Worm (Caenorhabditis elegans) whole organism, L2 larva: Measurements from ENCODE around the gene mrpl-21.
A peak's percentile ranks its signal among the peaks of the same experiment; 100 is the strongest.

Experiments
- C34F6.9 ChIP-seq: fragments of 150-350 bp; optimal IDR thresholded peaks from 2 replicates; lab custom pipeline; 2014; ENCODE audit warnings: missing biosample characterization, missing genetic modification characterization
- F13H6.1 ChIP-seq: sonication (generic microtip); optimal IDR thresholded peaks from 2 replicates; lab custom pipeline; 2016; ENCODE audit warnings: missing genetic modification characterization, missing compliant biosample characterization
- R02D3.7 ChIP-seq: fragments of 150-350 bp; optimal IDR thresholded peaks from 2 replicates; lab custom pipeline; 2014; ENCODE audit warnings: missing biosample characterization, missing genetic modification characterization
- Y55F3AM.14 ChIP-seq: fragments of 200-800 bp; sonication (Bioruptor generic); optimal IDR thresholded peaks from 2 replicates; lab custom pipeline; 2018; ENCODE audit warnings: mild to moderate bottlenecking, missing genetic modification characterization, missing compliant biosample characterization
- ZK546.5 ChIP-seq: sonication (generic microtip); optimal IDR thresholded peaks from 2 replicates; lab custom pipeline; 2017; ENCODE audit warnings: missing biosample characterization, missing genetic modification characterization
- alr-1 ChIP-seq: fragments of 150-350 bp; optimal IDR thresholded peaks from 2 replicates; lab custom pipeline; 2014; ENCODE audit warnings: missing biosample characterization, missing genetic modification characterization
- aly-2 ChIP-seq: fragments of 150-350 bp; optimal IDR thresholded peaks from 2 replicates; lab custom pipeline; 2014; ENCODE audit warnings: missing biosample characterization, missing genetic modification characterization
- ama-1 ChIP-seq: fragments of 150-350 bp; optimal IDR thresholded peaks from 2 replicates; lab custom pipeline; 2018; ENCODE audit warnings: inconsistent platforms
- blmp-1 ChIP-seq: sonication (generic microtip); optimal IDR thresholded peaks from 2 replicates; lab custom pipeline; 2017; ENCODE audit warnings: missing genetic modification characterization, mild to moderate bottlenecking, missing compliant biosample characterization, antibody characterized with exemption, moderate library complexity; ENCODE audit not compliant: insufficient read depth
- ceh-16 ChIP-seq: fragments of 150-350 bp; optimal IDR thresholded peaks from 2 replicates; lab custom pipeline; 2014; ENCODE audit warnings: missing biosample characterization, missing genetic modification characterization
- ceh-82 ChIP-seq: fragments of 150-350 bp; optimal IDR thresholded peaks from 2 replicates; lab custom pipeline; 2014; ENCODE audit warnings: missing biosample characterization, missing genetic modification characterization
- crh-2 ChIP-seq: sonication (generic microtip); optimal IDR thresholded peaks from 2 replicates; lab custom pipeline; 2017; ENCODE audit warnings: missing biosample characterization, missing genetic modification characterization
- dmd-4 ChIP-seq: sonication (generic microtip); optimal IDR thresholded peaks from 2 replicates; lab custom pipeline; 2017; ENCODE audit warnings: missing biosample characterization, missing genetic modification characterization
- egl-27 ChIP-seq: sonication (generic microtip); optimal IDR thresholded peaks from 3 replicates; lab custom pipeline; 2017; ENCODE audit warnings: missing biosample characterization, missing genetic modification reagents, missing genetic modification characterization
- elt-1 ChIP-seq: fragments of 150-350 bp; optimal IDR thresholded peaks from 2 replicates; lab custom pipeline; 2014; ENCODE audit warnings: missing biosample characterization, missing genetic modification characterization
- elt-3 ChIP-seq: sonication (generic microtip); optimal IDR thresholded peaks from 2 replicates; lab custom pipeline; 2017; ENCODE audit warnings: missing biosample characterization, missing genetic modification characterization
- fos-1 ChIP-seq: fragments of 150-350 bp; optimal IDR thresholded peaks from 2 replicates; lab custom pipeline; 2014; ENCODE audit warnings: missing biosample characterization, missing genetic modification characterization
- gmeb-1 ChIP-seq: fragments of 150-350 bp; optimal IDR thresholded peaks from 2 replicates; lab custom pipeline; 2014; ENCODE audit warnings: missing biosample characterization, missing genetic modification characterization
- lin-11 ChIP-seq: fragments of 150-350 bp; sonication (generic microtip); optimal IDR thresholded peaks from 2 replicates; lab custom pipeline; 2014; ENCODE audit warnings: missing biosample characterization, missing genetic modification characterization, inconsistent platforms, mixed read lengths
- lin-13 ChIP-seq: fragments of 150-350 bp; optimal IDR thresholded peaks from 2 replicates; lab custom pipeline; 2014; ENCODE audit warnings: missing biosample characterization, missing genetic modification reagents, missing genetic modification characterization
- lin-39 ChIP-seq: fragments of 150-350 bp; optimal IDR thresholded peaks from 2 replicates; lab custom pipeline; 2014; ENCODE audit warnings: missing biosample characterization, missing genetic modification reagents, missing genetic modification characterization
- lsy-2 ChIP-seq, 2 experiments: fragments of 150-350 bp in 1 of 2; sonication (generic microtip) in 1 of 2; optimal IDR thresholded peaks; 2 replicates each; lab custom pipeline; 2014 to 2017; ENCODE audit warnings: missing biosample characterization in 2 of 2, missing genetic modification characterization in 2 of 2
- mab-5 ChIP-seq: fragments of 150-350 bp; optimal IDR thresholded peaks from 2 replicates; lab custom pipeline; 2014; ENCODE audit warnings: missing biosample characterization, missing genetic modification characterization
- mbf-1 ChIP-seq: sonication (generic microtip); optimal IDR thresholded peaks from 2 replicates; lab custom pipeline; 2017; ENCODE audit warnings: missing biosample characterization, missing genetic modification characterization
- mdl-1 ChIP-seq, 2 experiments: fragments of 150-350 bp in 1 of 2; sonication (generic microtip) in 1 of 2; optimal IDR thresholded peaks; 2 replicates each; lab custom pipeline; 2017; ENCODE audit warnings: missing biosample characterization in 2 of 2, missing genetic modification characterization in 2 of 2
- nhr-10 ChIP-seq: sonication (generic microtip); optimal IDR thresholded peaks from 2 replicates; lab custom pipeline; 2017; ENCODE audit warnings: missing biosample characterization, missing genetic modification characterization
- nhr-11 ChIP-seq: fragments of 150-350 bp; optimal IDR thresholded peaks from 2 replicates; lab custom pipeline; 2014; ENCODE audit warnings: missing biosample characterization, missing genetic modification characterization
- nhr-12 ChIP-seq: fragments of 150-350 bp; optimal IDR thresholded peaks from 2 replicates; lab custom pipeline; 2014; ENCODE audit warnings: missing biosample characterization, missing genetic modification characterization
- nhr-129 ChIP-seq: fragments of 150-350 bp; optimal IDR thresholded peaks from 2 replicates; lab custom pipeline; 2014; ENCODE audit warnings: missing biosample characterization, missing genetic modification characterization
- nhr-21 ChIP-seq: fragments of 150-350 bp; optimal IDR thresholded peaks from 2 replicates; lab custom pipeline; 2014; ENCODE audit warnings: missing biosample characterization, missing genetic modification characterization
- nhr-23 ChIP-seq: fragments of 150-350 bp; optimal IDR thresholded peaks from 2 replicates; lab custom pipeline; 2014; ENCODE audit warnings: missing biosample characterization, missing genetic modification reagents, missing genetic modification characterization
- nhr-237 ChIP-seq: fragments of 150-350 bp; optimal IDR thresholded peaks from 2 replicates; lab custom pipeline; 2014; ENCODE audit warnings: missing biosample characterization, missing genetic modification characterization
- nhr-25 ChIP-seq: fragments of 150-350 bp; sonication (generic microtip); optimal IDR thresholded peaks from 3 replicates; lab custom pipeline; 2014; ENCODE audit warnings: missing biosample characterization, missing genetic modification characterization
- nhr-6 ChIP-seq: fragments of 150-350 bp; optimal IDR thresholded peaks from 2 replicates; lab custom pipeline; 2014; ENCODE audit warnings: missing biosample characterization, missing genetic modification characterization
- nhr-77 ChIP-seq: fragments of 150-350 bp; optimal IDR thresholded peaks from 2 replicates; lab custom pipeline; 2014; ENCODE audit warnings: missing biosample characterization, missing genetic modification characterization
- peb-1 ChIP-seq: fragments of 150-350 bp; optimal IDR thresholded peaks from 2 replicates; lab custom pipeline; 2014; ENCODE audit warnings: missing biosample characterization, missing genetic modification characterization
- sem-4 ChIP-seq: fragments of 150-350 bp; optimal IDR thresholded peaks from 2 replicates; lab custom pipeline; 2014; ENCODE audit warnings: missing biosample characterization, missing genetic modification reagents, missing genetic modification characterization
- skn-1 ChIP-seq: sonication (generic microtip); optimal IDR thresholded peaks from 2 replicates; lab custom pipeline; 2017; ENCODE audit warnings: missing biosample characterization, missing genetic modification characterization
- sma-3 ChIP-seq: sonication (generic microtip); optimal IDR thresholded peaks from 2 replicates; lab custom pipeline; 2016; ENCODE audit warnings: missing genetic modification reagents, missing genetic modification characterization, missing compliant biosample characterization
- sma-9 ChIP-seq, 2 experiments: fragments of 150-350 bp in 1 of 2; sonication (generic microtip) in 1 of 2; optimal IDR thresholded peaks; 2 replicates each; lab custom pipeline; 2014 to 2016; ENCODE audit warnings: missing genetic modification characterization in 2 of 2, mild to moderate bottlenecking in 1 of 2, missing biosample characterization in 1 of 2, missing compliant biosample characterization in 1 of 2, missing genetic modification reagents in 1 of 2, moderate library complexity in 1 of 2
- snpc-4 ChIP-seq: fragments of 150-350 bp; optimal IDR thresholded peaks from 2 replicates; lab custom pipeline; 2014; ENCODE audit warnings: missing biosample characterization, missing genetic modification characterization
- unc-39 ChIP-seq: fragments of 150-350 bp; optimal IDR thresholded peaks from 2 replicates; lab custom pipeline; 2014; ENCODE audit warnings: missing biosample characterization, missing genetic modification characterization
- unc-55 ChIP-seq: fragments of 150-350 bp; sonication (generic microtip); optimal IDR thresholded peaks from 3 replicates; lab custom pipeline; 2014; ENCODE audit warnings: missing biosample characterization, missing genetic modification reagents, missing genetic modification characterization
- unc-62 ChIP-seq: fragments of 150-350 bp; optimal IDR thresholded peaks from 2 replicates; lab custom pipeline; 2014; ENCODE audit warnings: missing biosample characterization, missing genetic modification reagents, missing genetic modification characterization
- zag-1 ChIP-seq: fragments of 150-350 bp; optimal IDR thresholded peaks from 2 replicates; lab custom pipeline; 2014; ENCODE audit warnings: missing biosample characterization, missing genetic modification characterization
- ztf-1 ChIP-seq: fragments of 200-800 bp; sonication (Bioruptor generic); conservative IDR thresholded peaks from 2 replicates; pipeline ENCODE4 v1.3.6; 2022; ENCODE audit warnings: missing genetic modification characterization, missing compliant biosample characterization
- ztf-11 ChIP-seq: sonication (generic microtip); optimal IDR thresholded peaks from 2 replicates; lab custom pipeline; 2017; ENCODE audit warnings: missing biosample characterization, missing genetic modification characterization
- ztf-4 ChIP-seq: fragments of 150-350 bp; optimal IDR thresholded peaks from 2 replicates; lab custom pipeline; 2014; ENCODE audit warnings: missing biosample characterization, missing genetic modification characterization

The mrpl-21 gene

ce11 chrIII:4289952-4290351, 46.6 kb upstream of the mrpl-21 start:
- TF ChIP-seq ztf-4 (no peak), ceh-82 (tag; lab: Kevin White, UChicago) (no peak), lin-39 (tag; lab: Kevin White, UChicago) (no peak)

DNA sequence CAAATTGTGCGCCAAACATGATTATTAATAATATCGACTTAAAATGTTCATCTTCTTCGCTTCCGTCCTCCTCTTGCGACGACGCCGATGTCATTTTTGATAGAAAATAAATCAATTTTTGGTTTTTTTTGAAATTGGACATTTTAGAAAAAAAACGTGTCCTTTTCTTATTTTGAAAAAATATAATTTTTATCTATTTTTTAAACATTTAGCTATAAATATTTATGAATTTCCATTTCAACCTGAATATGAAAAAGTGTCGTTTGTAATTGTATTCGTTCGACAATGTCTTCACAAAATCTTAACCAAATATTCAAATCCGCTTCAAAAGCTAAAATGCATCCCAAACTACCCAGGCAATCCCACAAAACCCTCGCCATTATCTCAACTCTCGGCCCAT, 44.0 kb upstream of the mrpl-21 start, which contains the start of gene R10E4.3:
R10E4.3 (minus strand) TSS at position 101 of the 400 bp plus-strand sequence.
- TF ChIP-seq F13H6.1 (tag; lab: Kevin White, UChicago) (no peak), sma-3 (GFP tag; lab: Kevin White, UChicago) (no peak), ceh-82 (tag; lab: Kevin White, UChicago) (no peak), unc-39 (tag; lab: Kevin White, UChicago) (no peak), nhr-129 (tag; lab: Kevin White, UChicago) (no peak)

DNA sequence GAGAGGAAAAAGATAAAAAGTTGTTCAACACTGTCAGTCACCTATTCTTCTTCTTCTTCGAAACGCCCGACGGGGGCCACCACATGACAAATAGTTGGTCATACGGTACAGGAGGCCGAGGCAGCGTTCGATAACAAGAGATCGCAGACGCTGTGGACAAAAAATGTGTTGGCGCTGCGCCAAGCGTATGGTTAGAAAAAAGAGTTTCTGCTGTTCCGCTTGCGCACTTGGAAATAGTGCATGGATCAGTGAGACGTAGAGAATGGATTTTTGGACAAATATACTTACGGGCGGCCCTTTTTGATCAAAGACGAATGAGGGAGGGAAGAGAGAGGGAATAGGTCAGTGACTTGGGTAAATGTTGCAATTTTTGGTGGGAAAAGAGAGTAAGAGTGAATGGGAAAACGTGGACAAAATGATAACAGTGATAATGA, 41.4 kb upstream of the mrpl-21 start:
- no peak for TF ChIP-seq elt-3
- peak; percentile 87 for TF ChIP-seq nhr-21 (tag; lab: Kevin White, UChicago)
- no peak for TF ChIP-seq zag-1 (tag; lab: Kevin White, UChicago)
- no peak for TF ChIP-seq dmd-4 (tag; lab: Kevin White, UChicago)
- TF ChIP-seq egl-27 (tag; lab: Kevin White, UChicago) = peak; percentile 72
- TF ChIP-seq unc-62 (GFP tag; lab: Kevin White, UChicago) = no peak
- no peak for TF ChIP-seq skn-1 (tag; lab: Kevin White, UChicago)
- TF ChIP-seq nhr-23 (tag; lab: Kevin White, UChicago) = no peak
- TF ChIP-seq gmeb-1 = peak; percentile 58
- peak; percentile 97 for TF ChIP-seq sma-3 (GFP tag; lab: Kevin White, UChicago)
- TF ChIP-seq mbf-1 (tag; lab: Kevin White, UChicago) = no peak
- TF ChIP-seq lin-13 (GFP tag; lab: Kevin White, UChicago) = peak; percentile 38
- TF ChIP-seq ztf-4 = no peak
- TF ChIP-seq nhr-237 = no peak
- TF ChIP-seq crh-2 (tag; lab: Kevin White, UChicago) = peak; percentile 73
- TF ChIP-seq nhr-25 (tag; lab: Kevin White, UChicago) = peak; percentile 95
- peak; percentile 58 for TF ChIP-seq sem-4 (tag; lab: Kevin White, UChicago)
- TF ChIP-seq lin-11 (tag; lab: Kevin White, UChicago) = no peak
- TF ChIP-seq nhr-6 (tag; lab: Kevin White, UChicago) = peak; percentile 41
- no peak for TF ChIP-seq nhr-77 (tag; lab: Kevin White, UChicago)
- TF ChIP-seq ZK546.5 = no peak
- peak; percentile 93 for TF ChIP-seq F13H6.1 (tag; lab: Kevin White, UChicago)
- no peak for TF ChIP-seq ceh-82 (tag; lab: Kevin White, UChicago)
- TF ChIP-seq ceh-16 (tag; lab: Kevin White, UChicago) = peak; percentile 90
- peak; percentile 30 for TF ChIP-seq snpc-4
- peak in 1 of 2 experiments; percentile 82 for TF ChIP-seq mdl-1 (tag; optimal IDR thresholded peaks at IDR 0.05; lab: Kevin White, UChicago)
- TF ChIP-seq sma-9 (GFP tag; optimal IDR thresholded peaks at IDR 0.05; lab: Kevin White, UChicago) = peak; percentile 93
- TF ChIP-seq sma-9 (tag; optimal IDR thresholded peaks at IDR 0.05; lab: Kevin White, UChicago) = no peak
- no peak for TF ChIP-seq aly-2
- TF ChIP-seq unc-39 (tag; lab: Kevin White, UChicago) = no peak
- TF ChIP-seq lin-39 (tag; lab: Kevin White, UChicago) = no peak
- no peak for TF ChIP-seq peb-1 (tag; lab: Kevin White, UChicago)
- peak; percentile 82 for TF ChIP-seq nhr-129 (tag; lab: Kevin White, UChicago)
- TF ChIP-seq alr-1 (tag; lab: Kevin White, UChicago) = no peak
- peak; percentile 79 for TF ChIP-seq fos-1
- no peak for TF ChIP-seq ztf-11 (tag; lab: Kevin White, UChicago)
- TF ChIP-seq nhr-12 (tag; lab: Kevin White, UChicago) = no peak
- TF ChIP-seq C34F6.9 (tag; lab: Kevin White, UChicago) = peak; percentile 56
- TF ChIP-seq ama-1 = no peak
- peak; percentile 79 for TF ChIP-seq blmp-1 (tag; lab: Kevin White, UChicago)
- TF ChIP-seq nhr-11 (tag; lab: Kevin White, UChicago) = no peak
- TF ChIP-seq Y55F3AM.14 (GFP tag; lab: Kevin White, UChicago) = peak; percentile 62
- no peak for TF ChIP-seq ztf-1 (GFP tag; lab: Robert Waterston, UW)
- TF ChIP-seq mab-5 = peak; percentile 13
- peak in 1 of 2 experiments; percentile 85 for TF ChIP-seq lsy-2 (tag; optimal IDR thresholded peaks at IDR 0.05; lab: Kevin White, UChicago)
- TF ChIP-seq nhr-10 (tag; lab: Kevin White, UChicago) = no peak
- no peak for TF ChIP-seq R02D3.7 (tag; lab: Kevin White, UChicago)
- no peak for TF ChIP-seq unc-55 (GFP tag; lab: Kevin White, UChicago)
- TF ChIP-seq elt-1 (tag; lab: Kevin White, UChicago) = no peak
